Worm (Caenorhabditis elegans) whole organism, L2 larva: ENCODE data around the gene unc-115.

Experiments used
- F13H6.1 ChIP-seq: sonication (generic microtip); optimal IDR thresholded peaks from 2 replicates; lab custom pipeline; 2016; ENCODE audit warnings: missing genetic modification characterization, missing compliant biosample characterization
- R02D3.7 ChIP-seq: fragments of 150-350 bp; optimal IDR thresholded peaks from 2 replicates; lab custom pipeline; 2014; ENCODE audit warnings: missing biosample characterization, missing genetic modification characterization
- ZK546.5 ChIP-seq: sonication (generic microtip); optimal IDR thresholded peaks from 2 replicates; lab custom pipeline; 2017; ENCODE audit warnings: missing biosample characterization, missing genetic modification characterization
- alr-1 ChIP-seq: fragments of 150-350 bp; optimal IDR thresholded peaks from 2 replicates; lab custom pipeline; 2014; ENCODE audit warnings: missing biosample characterization, missing genetic modification characterization
- aly-2 ChIP-seq: fragments of 150-350 bp; optimal IDR thresholded peaks from 2 replicates; lab custom pipeline; 2014; ENCODE audit warnings: missing biosample characterization, missing genetic modification characterization
- ama-1 ChIP-seq: fragments of 150-350 bp; optimal IDR thresholded peaks from 2 replicates; lab custom pipeline; 2018; ENCODE audit warnings: inconsistent platforms
- ceh-16 ChIP-seq: fragments of 150-350 bp; optimal IDR thresholded peaks from 2 replicates; lab custom pipeline; 2014; ENCODE audit warnings: missing biosample characterization, missing genetic modification characterization
- ceh-82 ChIP-seq: fragments of 150-350 bp; optimal IDR thresholded peaks from 2 replicates; lab custom pipeline; 2014; ENCODE audit warnings: missing biosample characterization, missing genetic modification characterization
- crh-2 ChIP-seq: sonication (generic microtip); optimal IDR thresholded peaks from 2 replicates; lab custom pipeline; 2017; ENCODE audit warnings: missing biosample characterization, missing genetic modification characterization
- dmd-4 ChIP-seq: sonication (generic microtip); optimal IDR thresholded peaks from 2 replicates; lab custom pipeline; 2017; ENCODE audit warnings: missing biosample characterization, missing genetic modification characterization
- egl-27 ChIP-seq: sonication (generic microtip); optimal IDR thresholded peaks from 3 replicates; lab custom pipeline; 2017; ENCODE audit warnings: missing biosample characterization, missing genetic modification reagents, missing genetic modification characterization
- elt-3 ChIP-seq: sonication (generic microtip); optimal IDR thresholded peaks from 2 replicates; lab custom pipeline; 2017; ENCODE audit warnings: missing biosample characterization, missing genetic modification characterization
- fos-1 ChIP-seq: fragments of 150-350 bp; optimal IDR thresholded peaks from 2 replicates; lab custom pipeline; 2014; ENCODE audit warnings: missing biosample characterization, missing genetic modification characterization
- gmeb-1 ChIP-seq: fragments of 150-350 bp; optimal IDR thresholded peaks from 2 replicates; lab custom pipeline; 2014; ENCODE audit warnings: missing biosample characterization, missing genetic modification characterization
- lin-11 ChIP-seq: fragments of 150-350 bp; sonication (generic microtip); optimal IDR thresholded peaks from 2 replicates; lab custom pipeline; 2014; ENCODE audit warnings: missing biosample characterization, missing genetic modification characterization, inconsistent platforms, mixed read lengths
- lin-13 ChIP-seq: fragments of 150-350 bp; optimal IDR thresholded peaks from 2 replicates; lab custom pipeline; 2014; ENCODE audit warnings: missing biosample characterization, missing genetic modification reagents, missing genetic modification characterization
- lin-39 ChIP-seq: fragments of 150-350 bp; optimal IDR thresholded peaks from 2 replicates; lab custom pipeline; 2014; ENCODE audit warnings: missing biosample characterization, missing genetic modification reagents, missing genetic modification characterization
- lsy-2 ChIP-seq, 2 experiments: fragments of 150-350 bp in 1 of 2; sonication (generic microtip) in 1 of 2; optimal IDR thresholded peaks; 2 replicates each; lab custom pipeline; 2014 to 2017; ENCODE audit warnings: missing biosample characterization in 2 of 2, missing genetic modification characterization in 2 of 2
- mab-5 ChIP-seq: fragments of 150-350 bp; optimal IDR thresholded peaks from 2 replicates; lab custom pipeline; 2014; ENCODE audit warnings: missing biosample characterization, missing genetic modification characterization
- mbf-1 ChIP-seq: sonication (generic microtip); optimal IDR thresholded peaks from 2 replicates; lab custom pipeline; 2017; ENCODE audit warnings: missing biosample characterization, missing genetic modification characterization
- mdl-1 ChIP-seq, 2 experiments: fragments of 150-350 bp in 1 of 2; sonication (generic microtip) in 1 of 2; optimal IDR thresholded peaks; 2 replicates each; lab custom pipeline; 2017; ENCODE audit warnings: missing biosample characterization in 2 of 2, missing genetic modification characterization in 2 of 2
- nhr-10 ChIP-seq: sonication (generic microtip); optimal IDR thresholded peaks from 2 replicates; lab custom pipeline; 2017; ENCODE audit warnings: missing biosample characterization, missing genetic modification characterization
- nhr-11 ChIP-seq: fragments of 150-350 bp; optimal IDR thresholded peaks from 2 replicates; lab custom pipeline; 2014; ENCODE audit warnings: missing biosample characterization, missing genetic modification characterization
- nhr-12 ChIP-seq: fragments of 150-350 bp; optimal IDR thresholded peaks from 2 replicates; lab custom pipeline; 2014; ENCODE audit warnings: missing biosample characterization, missing genetic modification characterization
- nhr-129 ChIP-seq: fragments of 150-350 bp; optimal IDR thresholded peaks from 2 replicates; lab custom pipeline; 2014; ENCODE audit warnings: missing biosample characterization, missing genetic modification characterization
- nhr-21 ChIP-seq: fragments of 150-350 bp; optimal IDR thresholded peaks from 2 replicates; lab custom pipeline; 2014; ENCODE audit warnings: missing biosample characterization, missing genetic modification characterization
- nhr-23 ChIP-seq: fragments of 150-350 bp; optimal IDR thresholded peaks from 2 replicates; lab custom pipeline; 2014; ENCODE audit warnings: missing biosample characterization, missing genetic modification reagents, missing genetic modification characterization
- nhr-237 ChIP-seq: fragments of 150-350 bp; optimal IDR thresholded peaks from 2 replicates; lab custom pipeline; 2014; ENCODE audit warnings: missing biosample characterization, missing genetic modification characterization
- nhr-25 ChIP-seq: fragments of 150-350 bp; sonication (generic microtip); optimal IDR thresholded peaks from 3 replicates; lab custom pipeline; 2014; ENCODE audit warnings: missing biosample characterization, missing genetic modification characterization
- nhr-77 ChIP-seq: fragments of 150-350 bp; optimal IDR thresholded peaks from 2 replicates; lab custom pipeline; 2014; ENCODE audit warnings: missing biosample characterization, missing genetic modification characterization
- peb-1 ChIP-seq: fragments of 150-350 bp; optimal IDR thresholded peaks from 2 replicates; lab custom pipeline; 2014; ENCODE audit warnings: missing biosample characterization, missing genetic modification characterization
- sem-4 ChIP-seq: fragments of 150-350 bp; optimal IDR thresholded peaks from 2 replicates; lab custom pipeline; 2014; ENCODE audit warnings: missing biosample characterization, missing genetic modification reagents, missing genetic modification characterization
- sma-3 ChIP-seq: sonication (generic microtip); optimal IDR thresholded peaks from 2 replicates; lab custom pipeline; 2016; ENCODE audit warnings: missing genetic modification reagents, missing genetic modification characterization, missing compliant biosample characterization
- sma-9 ChIP-seq, 2 experiments: fragments of 150-350 bp in 1 of 2; sonication (generic microtip) in 1 of 2; optimal IDR thresholded peaks; 2 replicates each; lab custom pipeline; 2014 to 2016; ENCODE audit warnings: missing genetic modification characterization in 2 of 2, mild to moderate bottlenecking in 1 of 2, missing biosample characterization in 1 of 2, missing compliant biosample characterization in 1 of 2, missing genetic modification reagents in 1 of 2, moderate library complexity in 1 of 2
- snpc-4 ChIP-seq: fragments of 150-350 bp; optimal IDR thresholded peaks from 2 replicates; lab custom pipeline; 2014; ENCODE audit warnings: missing biosample characterization, missing genetic modification characterization
- unc-39 ChIP-seq: fragments of 150-350 bp; optimal IDR thresholded peaks from 2 replicates; lab custom pipeline; 2014; ENCODE audit warnings: missing biosample characterization, missing genetic modification characterization
- unc-55 ChIP-seq: fragments of 150-350 bp; sonication (generic microtip); optimal IDR thresholded peaks from 3 replicates; lab custom pipeline; 2014; ENCODE audit warnings: missing biosample characterization, missing genetic modification reagents, missing genetic modification characterization
- unc-62 ChIP-seq: fragments of 150-350 bp; optimal IDR thresholded peaks from 2 replicates; lab custom pipeline; 2014; ENCODE audit warnings: missing biosample characterization, missing genetic modification reagents, missing genetic modification characterization
- zag-1 ChIP-seq: fragments of 150-350 bp; optimal IDR thresholded peaks from 2 replicates; lab custom pipeline; 2014; ENCODE audit warnings: missing biosample characterization, missing genetic modification characterization
- ztf-1 ChIP-seq: fragments of 200-800 bp; sonication (Bioruptor generic); conservative IDR thresholded peaks from 2 replicates; pipeline ENCODE4 v1.3.6; 2022; ENCODE audit warnings: missing genetic modification characterization, missing compliant biosample characterization
- ztf-4 ChIP-seq: fragments of 150-350 bp; optimal IDR thresholded peaks from 2 replicates; lab custom pipeline; 2014; ENCODE audit warnings: missing biosample characterization, missing genetic modification characterization

The unc-115 gene

DNA sequence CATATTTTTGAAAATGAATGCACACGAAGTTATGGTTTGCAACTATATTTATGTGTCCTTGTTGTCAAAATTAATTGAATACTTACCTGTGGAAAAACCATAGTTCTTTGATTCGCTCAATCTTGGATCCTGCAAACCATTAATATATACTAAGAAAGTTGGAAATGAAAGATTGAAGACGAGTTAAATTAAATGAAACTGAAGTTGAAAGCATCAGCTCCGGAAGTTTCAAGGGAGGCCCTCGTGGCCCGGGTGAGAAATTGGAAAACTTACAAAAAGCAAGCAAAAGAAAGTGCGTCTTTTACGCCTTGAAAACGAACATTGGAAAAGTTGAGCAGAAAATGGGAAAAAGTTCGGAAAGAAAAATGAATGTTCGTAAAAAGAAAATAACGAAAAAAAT lies 13.6 kb upstream of the unc-115 start, which contains the start of gene unc-58:
unc-58 (minus strand) TSS at position 101 of the 400 bp plus-strand sequence.
- no peak for TF ChIP-seq R02D3.7
- no peak for TF ChIP-seq sem-4
- TF ChIP-seq unc-55 (GFP tag; lab: Kevin White, UChicago) = no peak
- TF ChIP-seq peb-1 (tag; lab: Kevin White, UChicago) = no peak
- no peak for TF ChIP-seq sma-9 (GFP tag; optimal IDR thresholded peaks at IDR 0.05; lab: Kevin White, UChicago)
- TF ChIP-seq sma-9 (tag; optimal IDR thresholded peaks at IDR 0.05; lab: Kevin White, UChicago) = no peak
- no peak for TF ChIP-seq dmd-4 (tag; lab: Kevin White, UChicago)
- TF ChIP-seq ztf-1 (GFP tag; lab: Robert Waterston, UW) = no peak
- TF ChIP-seq ceh-82 (tag; lab: Kevin White, UChicago) = no peak
- TF ChIP-seq mdl-1 (tag; optimal IDR thresholded peaks at IDR 0.05; lab: Kevin White, UChicago) = no peak
- TF ChIP-seq elt-3 (tag; lab: Kevin White, UChicago) = no peak

- TF ChIP-seq ztf-4 (tag; lab: Kevin White, UChicago) (no peak), ceh-82 (tag; lab: Kevin White, UChicago) (no peak), unc-39 (tag; lab: Kevin White, UChicago) (no peak), nhr-11 (tag; lab: Kevin White, UChicago) (no peak), elt-3 (tag; lab: Kevin White, UChicago) (no peak), mab-5 (tag; lab: Kevin White, UChicago) (no peak), ZK546.5 (tag; lab: Kevin White, UChicago) (no peak), nhr-25 (tag; lab: Kevin White, UChicago) (no peak), lin-39 (no peak), ama-1 (no peak), nhr-129 (tag; lab: Kevin White, UChicago) (no peak), ztf-1 (GFP tag; lab: Robert Waterston, UW) (no peak), nhr-12 (no peak), crh-2 (tag; lab: Kevin White, UChicago) (no peak), nhr-21 (tag; lab: Kevin White, UChicago) (no peak), ceh-16 (tag; lab: Kevin White, UChicago) (no peak), lin-11 (tag; lab: Kevin White, UChicago) (no peak), sma-3 (GFP tag; lab: Kevin White, UChicago) (no peak), unc-62 (GFP tag; lab: Kevin White, UChicago) (no peak)
These were observed 8.2 kb upstream of the unc-115 start, which contains the start of gene moc-1 for ce11 chrX:10138494-10138893. Gene moc-1 (minus strand): TSS chrX:10138620.

DNA sequence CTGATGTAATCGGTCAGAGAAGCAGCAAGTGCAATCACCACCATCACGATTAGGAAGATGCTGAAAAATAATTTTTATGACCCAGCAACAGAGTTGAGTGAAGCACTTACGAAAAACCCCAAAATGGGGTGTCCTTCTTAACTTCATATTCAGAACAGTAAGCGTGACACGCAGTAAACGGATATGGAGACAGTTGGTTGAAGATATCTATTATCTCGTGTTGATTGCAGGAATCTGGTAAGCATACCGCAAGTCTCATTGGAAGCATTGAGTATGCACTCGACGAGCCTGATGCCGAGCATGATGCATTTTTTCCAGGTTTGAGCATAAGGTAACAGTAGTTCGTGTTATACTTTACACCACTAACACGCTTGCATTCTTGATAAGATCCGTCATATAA lies 5.4 kb upstream of the unc-115 start:
- TF ChIP-seq ceh-16 (tag; lab: Kevin White, UChicago) (no peak), snpc-4 (no peak), ama-1 (no peak), alr-1 (tag; lab: Kevin White, UChicago) (no peak), lin-11 (tag; lab: Kevin White, UChicago) (no peak), lin-39 (no peak), R02D3.7 (no peak), nhr-129 (tag; lab: Kevin White, UChicago) (no peak), nhr-21 (tag; lab: Kevin White, UChicago) (no peak), lsy-2 (tag; optimal IDR thresholded peaks at IDR 0.05; lab: Kevin White, UChicago) (no peak), zag-1 (tag; lab: Kevin White, UChicago) (no peak), sma-3 (GFP tag; lab: Kevin White, UChicago) (no peak), mab-5 (tag; lab: Kevin White, UChicago) (no peak), mdl-1 (tag; optimal IDR thresholded peaks at IDR 0.05; lab: Kevin White, UChicago) (no peak), nhr-10 (tag; lab: Kevin White, UChicago) (no peak), nhr-23 (tag; lab: Kevin White, UChicago) (no peak), mbf-1 (tag; lab: Kevin White, UChicago) (no peak)

ce11 chrX:10141963-10142431 lies 4.7 kb upstream of the unc-115 start, which contains the start of gene oac-14:
Gene oac-14 (minus strand): TSS chrX:10142013.
- TF ChIP-seq aly-2 (tag; lab: Kevin White, UChicago) = no peak
- no peak for TF ChIP-seq dmd-4 (tag; lab: Kevin White, UChicago)
- no peak for TF ChIP-seq lin-39
- no peak for TF ChIP-seq ceh-82 (tag; lab: Kevin White, UChicago)
- TF ChIP-seq fos-1 = peak; percentile 93
- TF ChIP-seq nhr-129 (tag; lab: Kevin White, UChicago) = peak; percentile 41
- no peak for TF ChIP-seq lin-13
- peak in 1 of 2 experiments; percentile 12 for TF ChIP-seq lsy-2 (tag; optimal IDR thresholded peaks at IDR 0.05; lab: Kevin White, UChicago)
- TF ChIP-seq nhr-11 (tag; lab: Kevin White, UChicago) = no peak
- TF ChIP-seq egl-27 (tag; lab: Kevin White, UChicago) = no peak
- peak; percentile 47 for TF ChIP-seq sma-3 (GFP tag; lab: Kevin White, UChicago)
- no peak for TF ChIP-seq unc-62 (GFP tag; lab: Kevin White, UChicago)
- no peak for TF ChIP-seq mdl-1 (tag; optimal IDR thresholded peaks at IDR 0.05; lab: Kevin White, UChicago)
- peak; percentile 78 for TF ChIP-seq crh-2 (tag; lab: Kevin White, UChicago)
- no peak for TF ChIP-seq nhr-237 (tag; lab: Kevin White, UChicago)
- TF ChIP-seq sma-9 (GFP tag; optimal IDR thresholded peaks at IDR 0.05; lab: Kevin White, UChicago) = peak; percentile 90
- no peak for TF ChIP-seq sma-9 (tag; optimal IDR thresholded peaks at IDR 0.05; lab: Kevin White, UChicago)
- TF ChIP-seq F13H6.1 (tag; lab: Kevin White, UChicago) = peak; percentile 87
- TF ChIP-seq gmeb-1 (tag; lab: Kevin White, UChicago) = peak; percentile 51
- TF ChIP-seq snpc-4 = no peak
- TF ChIP-seq nhr-77 = no peak
- no peak for TF ChIP-seq ztf-4 (tag; lab: Kevin White, UChicago)
